Fruit fly (Drosophila melanogaster) whole organism, wandering third instar larva: ENCODE measurements around the gene Toll-6.

Source experiments
- Abd-B ChIP-seq: fragments of >200 bp; optimal IDR thresholded peaks from 2 replicates; lab custom pipeline; 2017; ENCODE audit warnings: missing biosample characterization, missing genetic modification characterization
- CG32264 ChIP-seq: fragments of 200-800 bp; sonication (Bioruptor generic); optimal IDR thresholded peaks from 2 replicates; lab custom pipeline; 2016; ENCODE audit warnings: missing biosample characterization, missing genetic modification characterization
- CG9705 ChIP-seq: fragments of 200-800 bp; sonication (Bioruptor generic); optimal IDR thresholded peaks from 2 replicates; lab custom pipeline; 2018; ENCODE audit warnings: missing biosample characterization, mild to moderate bottlenecking, missing genetic modification characterization
- Dfd ChIP-seq: fragments of >200 bp; optimal IDR thresholded peaks from 2 replicates; lab custom pipeline; 2017; ENCODE audit warnings: missing biosample characterization, missing genetic modification characterization
- Dif ChIP-seq: fragments of 200-275, 200-300 bp; sonication (Bioruptor generic); optimal IDR thresholded peaks from 2 replicates; lab custom pipeline; 2018; ENCODE audit warnings: missing biosample characterization, missing genetic modification characterization; ENCODE audit not compliant: partially characterized antibody
- HLH106 ChIP-seq: fragments of 200-800 bp; optimal IDR thresholded peaks from 3 replicates; lab custom pipeline; 2019; ENCODE audit warnings: missing biosample characterization, mild to moderate bottlenecking, missing genetic modification characterization, moderate library complexity
- Hnf4 ChIP-seq: fragments of 200-800 bp; sonication (Bioruptor generic); optimal IDR thresholded peaks from 2 replicates; lab custom pipeline; 2016; ENCODE audit warnings: missing biosample characterization, mild to moderate bottlenecking, missing genetic modification characterization
- Hr78 ChIP-seq: fragments of >200 bp; optimal IDR thresholded peaks from 2 replicates; lab custom pipeline; 2017; ENCODE audit warnings: missing biosample characterization, missing genetic modification characterization
- Hr83 ChIP-seq: fragments of 200-300 bp; sonication (Bioruptor generic); optimal IDR thresholded peaks from 2 replicates; lab custom pipeline; 2016; ENCODE audit warnings: missing biosample characterization, mild to moderate bottlenecking, missing genetic modification characterization, moderate library complexity; ENCODE audit not compliant: poor library complexity, severe bottlenecking
- Jra ChIP-seq: sonication (Bioruptor generic); optimal IDR thresholded peaks from 2 replicates; lab custom pipeline; 2016; ENCODE audit warnings: missing biosample characterization, missing genetic modification characterization
- Mio ChIP-seq: sonication (Bioruptor generic); optimal IDR thresholded peaks from 2 replicates; lab custom pipeline; 2016; ENCODE audit warnings: missing biosample characterization, missing genetic modification characterization
- Myc ChIP-seq: fragments of >200 bp; optimal IDR thresholded peaks from 2 replicates; lab custom pipeline; 2017
- N ChIP-seq: fragments of >200 bp; optimal IDR thresholded peaks from 2 replicates; lab custom pipeline; 2018; ENCODE audit warnings: missing biosample characterization, missing external identifiers, missing genetic modification characterization
- Rel ChIP-seq, 2 experiments: fragments of 200-800 bp; sonication (Bioruptor generic) in 1 of 2; optimal IDR thresholded peaks; 2 replicates in 1 of 2; 3 replicates in 1 of 2; lab custom pipeline; 2016 to 2019; ENCODE audit warnings: mild to moderate bottlenecking in 2 of 2, missing biosample characterization in 2 of 2, missing genetic modification characterization in 2 of 2, moderate library complexity in 1 of 2
- Sp1 ChIP-seq: fragments of 200-800 bp; sonication (Bioruptor generic); optimal IDR thresholded peaks from 3 replicates; lab custom pipeline; 2019; ENCODE audit warnings: missing biosample characterization, mild to moderate bottlenecking, missing genetic modification characterization, moderate library complexity
- brk ChIP-seq: fragments of 200-800 bp; sonication (Bioruptor generic); optimal IDR thresholded peaks from 2 replicates; lab custom pipeline; 2016; ENCODE audit warnings: missing biosample characterization, mild to moderate bottlenecking, missing genetic modification characterization
- dl ChIP-seq, 2 experiments: fragments of 175-275, 200-275 bp in 1 of 2; fragments of 200-275 bp in 1 of 2; sonication (Bioruptor generic); optimal IDR thresholded peaks; lab custom pipeline; 2018; ENCODE audit warnings: mild to moderate bottlenecking in 2 of 2, missing biosample characterization in 2 of 2, missing genetic modification characterization in 2 of 2, moderate library complexity in 2 of 2; ENCODE audit not compliant: partially characterized antibody in 2 of 2, insufficient read depth in 1 of 2
- dmrt93B ChIP-seq: fragments of 200-800 bp; sonication (Bioruptor generic); optimal IDR thresholded peaks from 2 replicates; lab custom pipeline; 2018; ENCODE audit warnings: missing biosample characterization, mild to moderate bottlenecking, missing genetic modification characterization
- ey ChIP-seq: fragments of 200-800 bp; sonication (Bioruptor generic); optimal IDR thresholded peaks from 2 replicates; lab custom pipeline; 2016; ENCODE audit warnings: missing biosample characterization, missing genetic modification characterization
- foxo ChIP-seq, 2 experiments: fragments of 200-800 bp; sonication (Bioruptor generic); optimal IDR thresholded peaks; 2 replicates in 1 of 2; 3 replicates in 1 of 2; lab custom pipeline; 2016 to 2017; ENCODE audit warnings: missing biosample characterization in 2 of 2, missing genetic modification characterization in 2 of 2
- h ChIP-seq: fragments of 200-800 bp; sonication (Bioruptor generic); optimal IDR thresholded peaks from 3 replicates; lab custom pipeline; 2016; ENCODE audit warnings: missing biosample characterization, mild to moderate bottlenecking, missing genetic modification characterization
- jim ChIP-seq: fragments of 175-275, 200-325 bp; sonication (Bioruptor generic); optimal IDR thresholded peaks from 2 replicates; lab custom pipeline; 2016; ENCODE audit warnings: missing biosample characterization, mild to moderate bottlenecking, missing genetic modification characterization
- lola ChIP-seq: fragments of >200 bp; optimal IDR thresholded peaks from 2 replicates; lab custom pipeline; 2017; ENCODE audit warnings: missing biosample characterization, missing genetic modification characterization
- pan ChIP-seq: fragments of >200 bp; optimal IDR thresholded peaks from 2 replicates; lab custom pipeline; 2017
- psq ChIP-seq: fragments of 200-800 bp; sonication (Bioruptor generic); optimal IDR thresholded peaks from 3 replicates; lab custom pipeline; 2017; ENCODE audit warnings: missing biosample characterization, mild to moderate bottlenecking, missing genetic modification characterization, moderate library complexity
- rgr ChIP-seq: fragments of 200-800 bp; sonication (Bioruptor generic); optimal IDR thresholded peaks from 3 replicates; lab custom pipeline; 2016; ENCODE audit warnings: missing biosample characterization, mild to moderate bottlenecking, missing genetic modification characterization
- sage ChIP-seq: fragments of 200-800 bp; sonication (Bioruptor generic); optimal IDR thresholded peaks from 2 replicates; lab custom pipeline; 2016; ENCODE audit warnings: missing biosample characterization, mild to moderate bottlenecking, missing genetic modification characterization
- sv ChIP-seq: fragments of 200-800 bp; sonication (Bioruptor generic); optimal IDR thresholded peaks from 3 replicates; lab custom pipeline; 2016; ENCODE audit warnings: missing biosample characterization, missing genetic modification characterization
- tai ChIP-seq: sonication (Bioruptor generic); optimal IDR thresholded peaks from 2 replicates; lab custom pipeline; 2016; ENCODE audit warnings: missing biosample characterization, missing genetic modification characterization
- usp ChIP-seq: fragments of >200 bp; optimal IDR thresholded peaks from 2 replicates; lab custom pipeline; 2017; ENCODE audit warnings: missing biosample characterization, missing genetic modification characterization
- woc ChIP-seq: sonication (Bioruptor generic); optimal IDR thresholded peaks from 2 replicates; lab custom pipeline; 2016; ENCODE audit warnings: missing biosample characterization, mild to moderate bottlenecking, missing genetic modification characterization

Toll-6 gene

DNA sequence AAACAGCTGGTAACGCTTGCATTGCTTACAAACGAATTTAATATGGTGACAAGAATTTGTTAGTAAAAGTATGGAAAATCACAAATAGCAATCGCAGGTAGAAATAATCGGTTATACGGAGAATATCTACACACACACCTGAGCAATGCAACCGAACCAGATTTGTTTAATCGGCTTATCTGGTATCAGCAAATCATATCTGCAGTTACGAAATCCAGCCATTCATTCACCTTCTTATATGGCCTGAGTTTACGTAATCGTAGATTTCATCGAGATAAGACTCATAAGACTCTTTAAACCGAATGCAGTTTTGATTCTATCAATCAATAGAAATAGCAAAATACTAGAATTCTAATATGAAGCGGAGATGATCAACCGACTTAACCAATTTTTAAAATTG lies 32.9 kb upstream of the Toll-6 start:
- TF ChIP-seq usp, result no peak
- no peak for TF ChIP-seq dmrt93B
- no peak for TF ChIP-seq Hnf4 (GFP tag; lab: Kevin White, UChicago)
- TF ChIP-seq jim (GFP tag; lab: Kevin White, UChicago), result no peak
- TF ChIP-seq ey (GFP tag; lab: Kevin White, UChicago), result no peak
- no peak for TF ChIP-seq sv
- no peak for TF ChIP-seq psq (GFP tag; lab: Kevin White, UChicago)
- TF ChIP-seq CG32264 (GFP tag; lab: Kevin White, UChicago), result no peak
- TF ChIP-seq N (GFP tag; lab: Kevin White, UChicago), result no peak
- TF ChIP-seq dl (GFP tag; optimal IDR thresholded peaks at IDR 0.05; lab: Kevin White, UChicago; ENCODE audit: insufficient read depth in 1 of 2, partially characterized antibody in 2 of 2), result no peak
- no peak for TF ChIP-seq tai
- no peak for TF ChIP-seq CG9705 (GFP tag; lab: Kevin White, UChicago)
- no peak for TF ChIP-seq rgr (GFP tag; lab: Kevin White, UChicago)
- no peak for TF ChIP-seq Hr78 (GFP tag; lab: Kevin White, UChicago)
- TF ChIP-seq Sp1 (GFP tag; lab: Kevin White, UChicago), result no peak
- TF ChIP-seq Dfd (GFP tag; lab: Kevin White, UChicago), result no peak
- TF ChIP-seq brk (GFP tag; lab: Kevin White, UChicago), result no peak
- TF ChIP-seq, all 38 proteins: peak for 0

DNA sequence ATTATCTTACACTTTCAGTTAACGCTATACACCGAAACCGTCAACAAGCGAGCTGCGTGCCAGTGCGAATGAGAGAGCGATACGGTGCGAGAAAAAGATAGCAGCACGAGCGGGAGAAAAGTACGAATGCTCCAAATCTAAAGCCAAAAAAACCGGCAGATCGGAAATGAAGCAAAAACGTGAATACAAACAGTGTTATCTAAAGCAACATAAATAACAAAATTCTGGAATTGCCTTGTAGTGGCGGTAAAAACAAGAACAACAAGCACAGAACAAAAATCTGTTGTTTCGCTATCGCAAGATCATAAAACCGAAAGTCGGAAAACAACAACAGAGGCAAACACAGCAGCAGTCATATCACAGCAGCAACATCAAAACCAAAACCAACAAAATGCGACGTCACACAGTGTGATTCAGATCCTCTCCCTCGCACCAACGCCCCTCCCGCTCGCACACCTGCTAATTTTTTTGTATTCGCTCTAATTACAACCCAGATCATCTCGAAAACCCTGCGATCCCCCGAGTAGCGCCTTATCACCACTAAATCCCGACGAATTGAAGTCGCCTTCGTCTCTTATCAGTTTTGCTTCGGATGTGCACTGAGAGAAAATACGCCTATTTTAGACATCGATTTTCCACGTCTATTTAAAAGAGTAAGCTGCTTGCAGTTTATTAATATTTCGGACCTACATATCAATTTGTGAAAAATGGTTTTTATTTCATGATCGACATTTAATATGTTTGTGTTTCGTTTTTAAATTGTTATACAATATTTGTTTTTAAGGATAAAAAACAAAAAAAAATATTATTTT lies 32.1 kb upstream of the Toll-6 start, which contains the start of gene CG7255:
TSS of gene CG7255 (plus strand) at position 32 of the 812 bp plus-strand sequence.
- no peak for TF ChIP-seq sage
- no peak for TF ChIP-seq Abd-B
- no peak for TF ChIP-seq foxo (GFP tag; optimal IDR thresholded peaks at IDR 0.05; lab: Kevin White, UChicago)
- TF ChIP-seq woc (GFP tag; lab: Kevin White, UChicago), result no peak
- TF ChIP-seq usp, result no peak
- TF ChIP-seq N (GFP tag; lab: Kevin White, UChicago), result no peak
- peak; percentile 45 to 61 for TF ChIP-seq dl (GFP tag; optimal IDR thresholded peaks at IDR 0.05; lab: Kevin White, UChicago; ENCODE audit: insufficient read depth in 1 of 2, partially characterized antibody in 2 of 2)
- TF ChIP-seq Dif (GFP tag; lab: Kevin White, UChicago), result no peak
- TF ChIP-seq Myc (lab: Kevin White, UChicago), result no peak
- no peak for TF ChIP-seq tai
- TF ChIP-seq dmrt93B, result no peak
- TF ChIP-seq HLH106 (tag; lab: Kevin White, UChicago), result no peak
- no peak for TF ChIP-seq Rel (GFP tag; optimal IDR thresholded peaks at IDR 0.05; lab: Kevin White, UChicago)
- peak; percentile 54 for TF ChIP-seq Rel (tag; optimal IDR thresholded peaks at IDR 0.05; lab: Kevin White, UChicago)
- TF ChIP-seq psq (GFP tag; lab: Kevin White, UChicago), result no peak
- TF ChIP-seq Dfd (GFP tag; lab: Kevin White, UChicago), result no peak
- no peak for TF ChIP-seq Hr78 (GFP tag; lab: Kevin White, UChicago)
- TF ChIP-seq sv, result no peak
- peak; percentile 30 for TF ChIP-seq Jra
- TF ChIP-seq Hr83, result peak; percentile 17
- TF ChIP-seq jim (GFP tag; lab: Kevin White, UChicago), result peak; percentile 14
- peak; percentile 33 for TF ChIP-seq h (GFP tag; lab: Kevin White, UChicago)
- no peak for TF ChIP-seq lola (GFP tag; lab: Kevin White, UChicago)

- peak; percentile 30 for TF ChIP-seq Dif (GFP tag; lab: Kevin White, UChicago)
- no peak for TF ChIP-seq Dfd (GFP tag; lab: Kevin White, UChicago)
- TF ChIP-seq dl (GFP tag; optimal IDR thresholded peaks at IDR 0.05; lab: Kevin White, UChicago; ENCODE audit: insufficient read depth in 1 of 2, partially characterized antibody in 2 of 2), result peak in 1 of 2 experiments; percentile 43
- TF ChIP-seq woc (GFP tag; lab: Kevin White, UChicago), result no peak
- TF ChIP-seq dmrt93B, result no peak
- TF ChIP-seq sv, result no peak
- no peak for TF ChIP-seq jim (GFP tag; lab: Kevin White, UChicago)
Observed at dm6 chr3L:15305036-15305613, 31.4 kb upstream of the Toll-6 start.

DNA sequence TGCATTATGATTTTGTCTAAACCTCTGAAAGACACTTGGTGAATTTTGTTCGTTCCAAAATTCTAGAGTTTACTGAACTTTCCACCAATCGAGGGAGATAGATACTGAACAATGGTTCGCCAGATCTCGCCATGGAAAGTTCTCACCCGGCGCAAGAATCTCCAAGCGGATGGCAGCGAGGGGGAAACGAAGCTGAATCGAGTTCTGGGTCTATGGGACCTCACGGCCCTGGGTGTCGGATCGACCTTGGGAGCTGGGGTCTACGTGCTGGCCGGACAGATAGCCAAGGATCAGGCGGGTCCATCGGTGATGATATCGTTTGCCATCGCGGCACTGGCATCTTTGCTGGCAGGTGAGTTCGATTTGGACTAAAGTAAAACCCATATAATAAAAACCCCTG lies 30.0 kb upstream of the Toll-6 start:
- TF ChIP-seq ey (GFP tag; lab: Kevin White, UChicago) (no peak), lola (GFP tag; lab: Kevin White, UChicago) (no peak), rgr (GFP tag; lab: Kevin White, UChicago) (no peak), CG9705 (GFP tag; lab: Kevin White, UChicago) (no peak), HLH106 (tag; lab: Kevin White, UChicago) (no peak), Hr83 (no peak), Hr78 (GFP tag; lab: Kevin White, UChicago) (no peak), Mio (GFP tag; lab: Kevin White, UChicago) (no peak), tai (no peak), pan (lab: Kevin White, UChicago) (no peak), dmrt93B (no peak)
